Worm (Caenorhabditis elegans): ENCODE results near the gene cisd-1.

ce11 chrII:11443862-11444261 lies 25.6 kb downstream of the cisd-1 start, which contains the start of gene adbp-1:
- TF ChIP-seq nhr-28 (tag; optimal IDR thresholded peaks at IDR 0.05) (no peak), skn-1 (tag; optimal IDR thresholded peaks at IDR 0.05) (no peak), lin-39 (tag; optimal IDR thresholded peaks at IDR 0.05) (no peak), jun-1 (tag; optimal IDR thresholded peaks at IDR 0.05) (no peak)
